Worm (Caenorhabditis elegans): ENCODE measurements around the gene F11E6.10.

Gene F11E6.10

DNA sequence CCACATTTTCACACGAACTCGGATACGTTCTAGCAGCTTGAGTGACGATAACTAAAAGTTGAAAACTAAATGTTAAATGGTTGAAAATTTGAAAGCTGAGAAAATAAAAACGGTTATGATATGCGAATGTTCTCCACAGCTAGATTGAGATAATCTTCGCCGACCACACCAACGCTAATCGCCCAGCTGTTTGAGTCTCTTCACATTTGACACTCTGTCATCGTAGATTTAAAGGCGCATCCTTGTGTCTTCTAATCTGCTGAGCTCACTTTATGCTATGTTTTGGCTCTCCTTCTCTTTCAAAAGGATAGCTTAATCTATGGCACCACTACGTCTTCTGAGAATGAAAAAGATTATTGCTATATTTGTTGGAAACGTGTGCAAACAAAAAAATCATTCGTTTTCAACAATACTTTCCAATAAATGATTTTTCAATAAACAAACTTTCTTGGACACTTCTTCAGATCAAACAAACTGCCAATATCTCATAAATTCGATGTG is at the start of gene F11E6.10:
F11E6.10 (minus strand) TSS at position 51 of the 501 bp plus-strand sequence.
- TF ChIP-seq him-1 (tag; optimal IDR thresholded peaks at IDR 0.05) (no peak), dao-5 (tag; optimal IDR thresholded peaks at IDR 0.05) (no peak), W03F9.2 (tag; optimal IDR thresholded peaks at IDR 0.05) (no peak)

DNA sequence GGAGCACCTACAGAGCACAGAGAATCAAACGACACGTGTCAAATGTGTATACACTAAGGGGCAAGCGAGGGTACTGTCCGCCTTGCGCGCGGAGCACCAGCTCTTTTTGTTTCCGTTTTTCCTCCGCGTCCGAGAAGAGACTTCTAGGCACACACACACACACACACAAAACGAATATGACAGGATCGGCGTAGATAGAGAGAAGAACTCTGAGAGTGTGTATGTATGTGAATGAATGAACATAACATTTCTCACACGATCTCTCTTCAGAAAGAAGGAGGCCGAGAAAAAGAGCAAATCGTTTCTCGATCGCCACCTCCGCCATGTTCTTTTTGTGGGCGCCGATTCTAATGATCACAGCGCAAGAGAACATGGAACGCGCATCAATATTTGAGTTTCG is 27.7 kb upstream of the F11E6.10 start, which contains the start of gene nas-6:
nas-6 (minus strand) TSS at position 101 of the 400 bp plus-strand sequence.
- TF ChIP-seq him-1 (tag; optimal IDR thresholded peaks at IDR 0.05): no peak
- TF ChIP-seq W03F9.2 (tag; optimal IDR thresholded peaks at IDR 0.05): no peak
- no peak for TF ChIP-seq dao-5 (tag; optimal IDR thresholded peaks at IDR 0.05)

DNA sequence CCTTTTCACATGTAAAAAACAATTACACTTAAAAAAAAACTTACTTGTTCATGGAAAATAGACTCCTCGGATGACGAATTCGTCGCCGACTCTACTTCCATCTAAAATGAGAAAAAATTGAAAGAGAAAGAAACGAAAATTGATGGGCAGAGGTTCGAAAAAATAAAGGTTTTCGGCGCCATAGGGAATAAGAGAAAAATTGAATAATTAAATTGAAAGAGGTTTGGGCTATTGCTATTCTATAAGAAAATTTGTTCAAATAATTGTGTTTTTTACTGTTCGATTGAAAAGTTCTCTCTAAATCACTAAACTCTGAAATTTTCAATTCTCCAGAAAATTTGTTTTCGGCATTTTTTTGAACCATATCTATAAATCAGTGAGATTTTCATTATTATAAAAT is 20.3 kb upstream of the F11E6.10 start, which contains the start of gene rabr-2:
rabr-2 (minus strand) TSS at position 101 of the 400 bp plus-strand sequence.
- TF ChIP-seq dao-5 (tag; optimal IDR thresholded peaks at IDR 0.05) (no peak), W03F9.2 (tag; optimal IDR thresholded peaks at IDR 0.05) (no peak), him-1 (tag; optimal IDR thresholded peaks at IDR 0.05) (no peak)

DNA sequence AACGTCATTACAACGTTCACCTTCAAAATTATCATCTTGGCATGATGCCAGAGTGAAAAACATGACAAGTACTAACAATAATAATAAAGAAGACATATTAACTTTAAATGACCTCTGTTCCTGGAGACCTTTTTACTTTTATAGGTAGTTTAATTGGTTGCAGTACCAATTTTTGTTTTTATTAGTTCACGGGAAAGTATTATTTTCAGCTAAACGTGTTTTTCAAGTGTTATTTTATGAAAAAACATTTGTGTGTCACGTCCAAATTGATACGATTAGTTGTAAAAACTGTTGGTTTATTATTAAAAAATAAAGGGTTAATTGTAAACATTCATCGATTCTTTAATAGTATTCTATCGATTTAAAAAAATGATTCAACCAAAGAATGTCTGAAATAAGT is 12.8 kb upstream of the F11E6.10 start, which contains the start of gene grl-24:
grl-24 (minus strand) TSS at position 101 of the 400 bp plus-strand sequence.
- no peak for TF ChIP-seq him-1 (tag; optimal IDR thresholded peaks at IDR 0.05)
- TF ChIP-seq W03F9.2 (tag; optimal IDR thresholded peaks at IDR 0.05): no peak
- no peak for TF ChIP-seq dao-5 (tag; optimal IDR thresholded peaks at IDR 0.05)

DNA sequence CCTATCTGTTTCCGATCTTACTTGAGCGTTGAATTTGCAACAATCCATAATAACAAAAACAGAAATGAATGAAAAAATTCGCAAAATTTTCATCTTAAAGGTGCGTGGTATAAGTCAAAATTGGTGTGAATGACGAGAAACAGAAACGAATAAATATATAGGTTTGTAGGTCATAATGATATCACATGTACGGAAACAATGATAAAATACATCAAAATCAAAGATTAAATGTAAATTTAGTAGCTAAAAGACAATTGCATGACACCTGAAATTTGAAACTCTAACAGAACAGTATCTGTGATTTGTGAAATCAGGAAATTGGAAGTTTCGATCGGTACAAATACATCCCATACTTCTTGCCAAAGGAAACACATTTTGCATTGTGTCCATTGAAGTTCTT is 12.3 kb upstream of the F11E6.10 start, which contains the start of gene F11E6.9:
F11E6.9 (minus strand) TSS at position 101 of the 400 bp plus-strand sequence.
- no peak for TF ChIP-seq dao-5 (tag; optimal IDR thresholded peaks at IDR 0.05)
- TF ChIP-seq him-1 (tag; optimal IDR thresholded peaks at IDR 0.05): no peak
- no peak for TF ChIP-seq W03F9.2 (tag; optimal IDR thresholded peaks at IDR 0.05)

DNA sequence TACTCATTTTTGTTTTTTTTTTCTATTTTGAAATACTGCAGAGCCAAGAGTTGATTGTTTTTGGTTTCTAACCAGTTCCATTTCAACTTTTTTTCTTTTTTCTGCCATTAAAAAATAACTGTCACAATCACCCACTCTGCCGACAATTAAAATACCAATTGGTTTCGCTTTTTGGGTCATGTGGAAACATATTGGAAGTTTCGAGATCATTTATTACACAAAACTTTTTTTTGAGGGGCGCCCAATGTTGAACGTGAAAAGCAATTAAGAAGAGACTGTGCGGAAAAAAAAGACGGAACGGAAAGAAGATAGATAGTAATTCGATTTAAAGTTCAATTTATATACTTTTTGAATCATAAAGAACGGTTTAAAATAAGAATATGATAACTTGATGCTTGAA is 11.1 kb upstream of the F11E6.10 start:
- TF ChIP-seq W03F9.2 (tag; optimal IDR thresholded peaks at IDR 0.05): no peak

DNA sequence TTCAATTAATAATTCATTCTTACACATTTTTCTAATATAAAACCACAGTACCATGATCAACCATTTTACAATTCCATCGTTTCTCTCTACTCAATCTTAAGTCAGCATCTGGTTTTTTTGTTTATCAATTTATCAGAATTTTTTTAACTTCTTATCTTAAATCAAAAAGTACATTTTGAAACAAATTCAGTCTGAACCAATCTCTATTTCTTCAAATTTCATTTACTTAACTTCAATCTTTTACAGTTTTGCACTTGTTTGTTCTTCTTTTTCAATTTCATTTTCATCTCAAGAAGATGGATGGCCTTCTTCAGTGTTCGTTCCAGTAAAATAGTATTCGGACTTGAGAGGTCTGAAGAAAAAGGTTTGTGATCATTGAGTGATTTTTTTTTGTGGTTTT is 10.1 kb upstream of the F11E6.10 start, which contains the start of gene gba-3:
gba-3 (plus strand) TSS at position 301 of the 400 bp plus-strand sequence.
- TF ChIP-seq W03F9.2 (tag; optimal IDR thresholded peaks at IDR 0.05) (no peak), him-1 (tag; optimal IDR thresholded peaks at IDR 0.05) (no peak), dao-5 (tag; optimal IDR thresholded peaks at IDR 0.05) (no peak)

DNA sequence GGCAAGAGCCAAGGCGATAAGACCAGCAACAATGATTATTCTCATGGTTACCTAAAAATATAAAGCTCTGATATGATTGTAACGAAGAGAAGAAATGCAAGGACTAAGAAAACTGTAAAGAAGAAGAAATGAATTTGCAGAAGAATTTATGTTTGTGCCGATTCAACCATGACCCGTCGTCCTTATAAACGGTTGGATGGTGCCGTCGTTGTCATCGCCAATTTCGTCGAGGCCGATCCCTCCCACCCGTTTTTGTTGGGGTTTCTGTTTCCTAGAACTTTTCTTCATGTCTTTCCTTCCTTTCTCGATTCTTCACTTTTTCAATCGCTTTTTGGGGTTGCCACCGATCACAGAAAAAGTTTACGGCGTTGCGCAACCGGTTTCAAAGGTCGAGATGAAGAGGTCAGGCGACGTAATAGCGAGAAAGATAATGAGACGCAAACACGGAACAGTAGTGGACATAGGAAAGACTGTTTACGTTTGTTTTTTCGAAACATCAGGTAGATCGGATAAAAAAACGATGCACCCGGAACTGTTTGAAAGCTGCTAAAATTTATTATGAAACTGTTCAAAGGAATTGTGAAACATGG is 9.0 kb upstream of the F11E6.10 start, which contains the start of gene epic-1:
epic-1 (minus strand) TSS at position 51 of the 590 bp plus-strand sequence.
- TF ChIP-seq him-1 (tag; optimal IDR thresholded peaks at IDR 0.05) (no peak), W03F9.2 (tag; optimal IDR thresholded peaks at IDR 0.05) (no peak), dao-5 (tag; optimal IDR thresholded peaks at IDR 0.05) (no peak)

DNA sequence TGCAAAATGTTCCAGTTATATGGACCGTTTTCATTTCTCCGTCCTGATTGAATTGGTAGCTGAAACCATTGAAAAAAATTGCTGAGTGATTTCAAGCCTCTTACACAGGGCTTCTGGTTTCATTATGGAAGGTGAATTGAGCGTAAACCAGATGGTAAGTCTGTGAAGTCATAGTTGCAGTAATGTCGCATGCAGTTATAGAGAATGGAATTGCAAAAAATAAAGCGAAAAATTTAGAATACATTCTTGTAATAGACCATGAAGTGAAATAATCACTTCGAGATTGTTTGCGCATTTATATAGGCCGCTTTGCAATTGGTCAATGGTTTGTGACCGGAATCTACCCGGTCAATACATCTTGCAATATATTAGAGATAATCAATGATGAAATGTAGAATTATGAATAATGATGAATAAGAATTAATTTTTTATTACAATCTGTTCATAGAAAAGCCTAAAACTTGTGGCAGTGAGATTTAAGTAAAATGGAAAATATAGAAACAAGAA is 7.2 kb upstream of the F11E6.10 start, which contains the start of gene F11E6.4:
F11E6.4 (minus strand) TSS at position 259 of the 507 bp plus-strand sequence.
- TF ChIP-seq W03F9.2 (tag; optimal IDR thresholded peaks at IDR 0.05) (no peak), dao-5 (tag; optimal IDR thresholded peaks at IDR 0.05) (no peak), him-1 (tag; optimal IDR thresholded peaks at IDR 0.05) (no peak)

DNA sequence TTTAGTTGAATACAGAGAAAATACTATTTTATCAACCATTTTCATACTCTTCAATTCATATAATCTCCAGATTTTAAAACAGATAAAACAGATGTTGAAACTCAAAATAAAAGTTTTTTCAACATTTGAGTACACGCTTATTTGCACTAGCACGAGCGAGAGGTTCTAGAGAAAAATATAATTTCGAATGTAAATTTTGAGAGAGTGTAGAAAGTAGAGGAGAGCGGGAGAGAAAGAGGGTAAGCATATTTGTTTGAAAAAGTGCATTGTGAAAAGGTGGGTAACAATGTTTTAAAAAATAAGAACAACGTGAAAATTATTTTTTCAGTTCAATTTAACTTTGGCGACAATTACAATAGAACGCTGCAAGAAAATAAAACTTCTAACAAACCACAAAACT is 4.9 kb upstream of the F11E6.10 start:
- TF ChIP-seq dao-5 (tag; optimal IDR thresholded peaks at IDR 0.05): no peak
- TF ChIP-seq him-1 (tag; optimal IDR thresholded peaks at IDR 0.05): no peak
- no peak for TF ChIP-seq W03F9.2 (tag; optimal IDR thresholded peaks at IDR 0.05)

DNA sequence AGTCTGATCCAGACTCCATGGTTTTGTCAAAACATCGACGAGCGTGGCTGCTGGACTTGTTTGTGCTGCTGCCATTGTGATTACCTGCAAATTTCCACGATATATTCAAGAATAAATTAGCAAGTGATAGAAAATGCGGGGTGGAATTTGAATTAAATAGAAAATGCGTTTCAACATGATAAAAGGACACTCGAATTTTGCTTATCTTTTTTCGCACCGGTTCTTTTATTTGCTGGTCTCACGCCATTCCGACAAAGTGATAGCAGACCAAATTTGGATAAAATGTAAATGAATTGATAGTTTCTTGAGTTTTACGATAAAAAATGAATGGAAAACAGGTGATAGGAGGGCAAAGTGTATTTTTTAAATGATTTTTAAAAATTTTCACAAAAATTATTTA is 4.4 kb upstream of the F11E6.10 start, which contains the start of gene elo-2:
elo-2 (minus strand) TSS at position 84 of the 400 bp plus-strand sequence.
- no peak for TF ChIP-seq dao-5 (tag; optimal IDR thresholded peaks at IDR 0.05)
- TF ChIP-seq W03F9.2 (tag; optimal IDR thresholded peaks at IDR 0.05): no peak
- TF ChIP-seq him-1 (tag; optimal IDR thresholded peaks at IDR 0.05): no peak

DNA sequence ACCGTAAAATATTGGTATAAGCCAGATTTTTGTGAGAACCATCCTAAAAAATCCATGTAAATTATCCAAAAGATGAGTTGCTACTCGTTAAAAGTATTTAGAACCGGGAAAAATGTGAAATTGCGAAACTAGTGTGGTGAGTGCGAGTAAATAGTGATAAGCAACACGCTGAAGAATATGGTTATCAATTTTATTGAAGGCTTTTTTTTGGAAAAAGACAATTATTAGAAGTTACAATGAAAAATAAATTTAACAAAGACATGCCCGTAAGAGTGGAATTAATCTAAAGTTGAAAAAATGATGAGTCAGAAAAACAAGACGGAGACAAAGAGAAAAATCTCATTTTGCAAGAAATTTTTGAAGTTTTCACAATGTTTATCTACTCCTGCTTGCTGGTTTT is 2.9 kb upstream of the F11E6.10 start, which contains the start of gene F11E6.6:
F11E6.6 (minus strand) TSS at position 101 of the 400 bp plus-strand sequence.
- TF ChIP-seq W03F9.2 (tag; optimal IDR thresholded peaks at IDR 0.05) (no peak), dao-5 (tag; optimal IDR thresholded peaks at IDR 0.05) (no peak), him-1 (tag; optimal IDR thresholded peaks at IDR 0.05) (no peak)

DNA sequence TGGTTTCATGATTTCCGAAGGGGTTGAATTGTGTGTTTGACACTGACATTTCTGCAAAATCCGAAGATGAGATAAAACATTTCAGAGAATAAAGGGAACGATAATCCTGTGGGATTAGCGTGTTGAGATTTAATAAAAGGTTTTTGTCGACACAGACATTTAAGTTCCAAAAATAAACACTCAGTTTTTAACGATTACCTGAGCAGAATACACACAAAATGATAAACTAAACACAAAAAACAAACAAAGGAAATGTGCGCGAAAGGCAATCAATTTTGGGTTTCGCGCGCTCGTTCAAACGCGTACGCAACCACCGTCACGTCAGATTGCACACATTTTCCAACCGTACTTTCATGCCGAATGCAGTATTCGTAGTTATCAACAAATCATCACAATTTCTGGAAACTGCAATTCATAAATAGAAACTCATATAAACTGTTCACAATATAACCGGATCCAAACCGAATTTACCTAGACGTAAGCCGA is 1.7 kb downstream of the F11E6.10 start, which contains the start of gene rif-1.1:
rif-1.1 (minus strand) TSS at position 51 of the 486 bp plus-strand sequence.
- TF ChIP-seq dao-5 (tag; optimal IDR thresholded peaks at IDR 0.05) (no peak), him-1 (tag; optimal IDR thresholded peaks at IDR 0.05) (no peak), W03F9.2 (tag; optimal IDR thresholded peaks at IDR 0.05) (no peak)

DNA sequence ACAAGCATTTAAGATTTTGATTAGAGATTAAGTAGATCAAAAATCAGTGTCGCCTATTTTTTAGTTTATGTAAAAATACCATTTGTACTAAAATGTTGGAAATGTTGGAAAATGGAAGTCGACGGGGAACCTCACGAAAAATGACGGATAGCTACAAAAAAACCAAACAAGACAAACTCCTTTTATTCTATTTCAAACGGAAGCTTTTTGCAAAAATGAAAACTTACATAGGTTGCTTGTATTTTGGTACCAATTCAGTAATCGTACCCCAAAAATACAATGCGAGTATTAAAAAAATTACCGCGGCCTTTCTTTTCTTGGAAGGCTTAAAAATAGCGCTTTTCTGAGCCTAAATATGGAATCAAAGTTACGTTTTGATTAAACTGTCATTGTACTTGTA is 9.0 kb downstream of the F11E6.10 start:
- TF ChIP-seq dao-5 (tag; optimal IDR thresholded peaks at IDR 0.05): no peak
- TF ChIP-seq him-1 (tag; optimal IDR thresholded peaks at IDR 0.05): no peak
- TF ChIP-seq W03F9.2 (tag; optimal IDR thresholded peaks at IDR 0.05): no peak

Data from whole organism, L4/young adult.